Worm (Caenorhabditis elegans) whole organism, dauer: ENCODE data around the gene C16D2.3.

ENCODE experiments used
- unc-62 ChIP-seq: sonication (generic microtip); optimal IDR thresholded peaks from 2 replicates; lab custom pipeline; 2017; ENCODE audit warnings: missing biosample characterization, missing genetic modification reagents, missing genetic modification characterization

C16D2.3 gene

DNA sequence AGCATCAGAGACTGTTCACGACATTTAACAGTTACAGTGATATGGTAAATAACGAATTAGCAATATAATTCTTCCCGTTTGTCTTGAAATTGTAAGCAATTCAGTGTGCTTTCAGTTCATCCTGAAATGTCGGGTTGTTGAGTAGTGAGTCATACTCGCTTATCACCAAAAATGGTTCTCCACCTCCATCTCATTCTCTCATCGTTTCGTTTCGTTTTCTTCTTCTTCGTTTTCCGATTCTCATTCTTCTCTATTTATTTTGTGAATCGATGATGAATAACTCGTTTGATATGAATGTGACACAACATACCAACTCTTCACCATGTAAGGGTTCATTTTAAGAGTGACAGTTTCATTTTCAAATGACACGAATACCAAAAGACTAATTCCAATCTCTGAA lies 21.5 kb upstream of the C16D2.3 start:
- TF ChIP-seq unc-62 (GFP tag; lab: Kevin White, UChicago): no peak

DNA sequence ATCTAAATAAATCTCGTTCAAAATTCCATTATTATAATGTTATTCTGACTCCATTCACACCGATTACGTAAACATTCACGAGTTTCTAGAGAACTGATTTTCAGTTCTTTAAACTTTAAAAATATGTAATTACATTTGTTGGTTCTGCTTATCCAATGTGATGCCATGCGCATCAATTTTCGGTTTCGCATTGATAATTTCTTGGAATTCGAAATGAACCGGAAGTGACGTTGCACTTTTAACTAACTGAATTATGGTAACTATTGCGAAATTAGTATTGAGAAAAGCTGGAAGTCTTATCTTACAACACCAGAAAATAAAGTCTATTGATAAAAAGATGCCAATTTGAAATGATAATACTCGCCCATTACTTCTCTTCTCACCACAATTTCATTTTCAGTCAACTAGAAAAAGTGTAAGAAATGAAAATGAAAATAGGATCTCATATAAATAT lies 20.1 kb upstream of the C16D2.3 start:
- TF ChIP-seq unc-62 (GFP tag; lab: Kevin White, UChicago): no peak

DNA sequence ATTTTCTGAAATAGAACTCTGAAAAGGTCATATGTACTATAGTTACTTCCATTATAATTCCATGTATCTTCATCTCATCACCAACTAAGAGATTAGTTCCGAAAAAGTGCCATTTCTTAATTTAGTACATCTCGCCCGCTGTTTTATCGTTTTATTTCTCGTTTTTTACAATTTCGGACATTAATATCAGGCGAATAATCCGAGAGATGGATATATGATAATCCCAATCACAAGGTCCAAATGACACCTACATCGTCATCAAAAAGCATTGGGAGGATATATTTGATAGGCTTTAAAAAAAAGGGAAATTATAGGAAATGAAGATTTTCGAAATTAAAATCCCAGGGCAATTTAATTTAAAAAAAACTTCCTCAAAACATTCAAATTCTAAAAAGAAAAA lies 17.6 kb upstream of the C16D2.3 start:
- no peak for TF ChIP-seq unc-62 (GFP tag; lab: Kevin White, UChicago)

DNA sequence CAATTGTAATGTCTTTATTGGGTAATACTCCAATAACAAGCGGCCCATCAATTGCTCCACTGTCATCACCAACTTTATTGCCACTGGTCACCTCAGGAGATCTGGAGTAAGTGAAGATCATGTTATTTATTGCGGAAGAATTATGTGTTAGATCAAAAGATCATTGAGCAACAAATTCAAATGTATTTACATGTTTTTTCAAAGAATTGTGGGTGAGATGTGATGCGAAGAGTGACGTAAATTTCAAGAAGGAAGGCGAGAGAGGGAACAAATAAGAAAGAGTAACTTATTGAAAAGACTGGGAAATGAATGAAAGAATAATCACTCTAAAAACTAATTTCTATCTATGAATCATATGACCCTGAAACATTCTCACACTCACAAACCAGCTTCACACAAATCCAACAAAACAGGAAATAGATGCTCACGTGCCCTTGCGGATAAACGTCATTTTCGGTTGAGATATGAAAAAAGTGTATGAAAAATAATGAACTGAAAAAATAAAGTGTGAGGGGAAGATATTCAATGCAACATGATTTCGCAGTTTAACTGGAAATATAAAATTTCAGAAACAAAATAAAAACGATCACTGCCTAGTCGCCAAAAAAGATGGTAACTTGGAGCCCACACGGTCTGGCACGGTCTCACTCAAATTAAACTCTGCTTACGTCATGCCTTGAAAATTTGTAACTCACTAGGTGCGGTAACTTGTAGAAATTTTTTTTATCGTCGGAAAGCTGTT lies 16.9 kb upstream of the C16D2.3 start:
- no peak for TF ChIP-seq unc-62 (GFP tag; lab: Kevin White, UChicago)

DNA sequence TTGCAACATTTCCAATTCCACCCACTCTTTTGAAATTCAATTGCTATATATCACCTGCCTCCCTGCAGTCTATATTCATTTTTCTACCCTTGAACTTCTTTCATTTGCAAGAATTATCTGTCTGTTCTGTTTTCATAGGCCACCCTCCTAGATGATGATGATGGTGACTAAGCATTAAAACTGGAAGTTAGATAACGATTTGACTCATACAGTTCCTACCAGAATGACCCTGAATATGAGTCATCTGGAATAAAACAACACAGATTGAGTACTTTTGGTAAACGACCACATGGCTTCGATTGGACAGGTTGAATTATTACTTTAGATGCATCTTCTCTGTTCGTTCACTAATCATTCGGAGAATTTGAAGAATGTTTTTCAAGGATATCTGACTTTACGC lies 13.6 kb upstream of the C16D2.3 start:
- no peak for TF ChIP-seq unc-62 (GFP tag; lab: Kevin White, UChicago)

DNA sequence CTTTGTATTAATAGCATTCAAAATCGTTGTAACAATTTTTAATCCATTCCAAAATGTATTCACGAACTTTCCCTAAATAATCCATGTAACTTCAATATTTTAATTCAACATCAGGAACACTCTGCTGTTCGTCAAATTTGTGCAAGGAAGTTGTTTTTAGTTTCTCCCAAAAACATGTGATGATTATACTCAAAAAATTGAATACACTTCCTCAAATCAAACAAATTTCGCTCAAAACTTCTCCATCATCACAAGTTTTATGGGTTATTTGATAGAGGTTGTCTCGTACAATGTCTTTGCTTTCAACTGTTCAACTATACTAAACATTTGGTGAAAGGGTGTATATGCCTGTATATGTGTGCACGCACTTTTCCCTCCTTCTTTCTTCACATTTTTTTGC lies 12.9 kb upstream of the C16D2.3 start:
- TF ChIP-seq unc-62 (GFP tag; lab: Kevin White, UChicago): no peak

DNA sequence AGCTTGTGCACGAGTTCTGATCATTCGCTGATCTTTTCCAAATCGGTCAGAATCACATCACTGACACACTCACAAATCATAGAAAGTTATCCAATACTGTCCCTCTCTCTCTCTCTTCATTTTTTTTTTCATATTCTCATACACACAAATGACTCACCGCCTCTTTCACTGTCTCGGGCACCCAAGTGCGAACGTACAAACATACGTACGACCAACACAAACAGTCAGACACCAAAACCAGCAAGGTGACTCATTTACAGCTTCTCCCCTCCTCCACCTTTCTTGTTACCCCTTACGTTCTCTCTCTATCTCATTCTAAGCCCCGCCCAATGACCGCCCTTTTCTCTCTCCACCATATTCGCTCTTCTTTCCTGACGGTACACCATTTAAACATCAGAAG lies 10.9 kb upstream of the C16D2.3 start:
- TF ChIP-seq unc-62 (GFP tag; lab: Kevin White, UChicago): no peak

DNA sequence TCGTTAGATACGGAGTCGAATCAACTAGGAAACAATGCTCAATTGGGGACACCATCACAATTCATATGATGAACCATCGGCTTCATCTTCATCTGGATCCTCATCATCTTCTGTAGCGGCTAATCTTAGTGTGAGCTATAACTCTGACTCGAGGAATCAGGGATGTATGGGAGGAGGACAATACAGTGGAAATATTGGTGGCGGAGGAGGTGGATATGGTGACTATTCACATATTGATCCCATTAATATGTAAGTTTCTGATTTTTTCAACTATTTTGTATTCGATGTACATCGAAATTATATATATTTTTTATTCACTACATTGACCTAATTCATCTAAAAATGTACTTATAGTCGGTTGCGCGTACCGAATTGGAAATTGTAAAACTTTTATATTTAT lies 10.5 kb upstream of the C16D2.3 start:
- no peak for TF ChIP-seq unc-62 (GFP tag; lab: Kevin White, UChicago)

DNA sequence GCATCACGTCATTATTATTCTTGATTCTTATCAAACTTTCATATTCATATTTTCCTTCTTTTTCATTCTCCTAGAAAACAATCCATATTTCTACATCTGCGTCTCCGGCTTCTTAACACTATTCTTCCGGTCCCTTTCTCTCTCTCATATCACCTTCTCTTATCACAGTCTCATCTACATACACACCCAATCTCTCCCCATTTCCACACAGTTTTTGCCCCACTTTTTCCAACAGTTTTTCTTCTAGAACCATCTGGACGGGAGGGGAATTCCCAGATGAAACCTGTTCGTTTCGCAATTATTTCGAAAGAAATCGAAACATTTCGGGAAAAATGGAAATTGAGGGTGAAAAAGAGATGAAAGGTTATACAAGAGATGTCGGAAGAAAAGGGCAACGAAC lies 9.8 kb upstream of the C16D2.3 start:
- no peak for TF ChIP-seq unc-62 (GFP tag; lab: Kevin White, UChicago)

DNA sequence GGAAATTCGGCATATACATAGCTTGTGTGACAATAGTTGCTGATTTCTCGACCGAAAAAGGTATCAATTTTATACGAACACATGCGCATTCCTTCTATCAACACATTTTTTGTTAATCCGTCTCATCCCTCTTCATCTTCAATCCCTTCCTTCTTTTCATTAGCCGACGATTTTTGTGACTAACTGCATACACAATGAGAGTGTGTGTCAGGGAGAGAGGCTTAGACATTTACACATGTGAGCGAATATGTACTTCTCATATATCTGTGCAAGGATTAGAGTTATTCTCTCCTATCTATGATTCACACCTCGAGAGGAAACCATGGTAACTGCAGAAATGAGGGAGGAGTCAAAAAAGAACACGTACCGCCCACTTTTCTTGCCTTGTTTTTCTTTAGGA lies 7.6 kb upstream of the C16D2.3 start:
- no peak for TF ChIP-seq unc-62 (GFP tag; lab: Kevin White, UChicago)

DNA sequence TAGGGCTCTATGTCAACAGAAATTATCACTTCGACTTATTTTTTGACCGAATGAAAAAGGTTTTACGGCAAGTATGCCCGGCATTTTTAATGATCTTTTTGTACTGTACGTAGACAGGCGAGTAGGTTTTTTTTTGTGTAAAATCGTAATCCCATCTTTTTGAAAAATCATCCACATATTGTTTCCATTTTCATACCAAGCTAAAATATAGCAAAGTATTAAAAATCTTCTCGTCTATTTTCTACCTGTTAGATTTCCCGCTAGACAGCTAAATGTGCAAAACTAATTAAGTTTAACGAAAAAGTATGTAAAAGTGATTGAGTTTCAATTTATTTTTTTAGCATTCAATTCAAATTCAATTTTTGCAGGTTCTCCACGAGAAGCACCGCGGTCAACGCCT lies 6.5 kb upstream of the C16D2.3 start, which contains the start of gene C16D2.1:
Gene C16D2.1 (plus strand): TSS at position 301 of the 400 bp plus-strand sequence.
- TF ChIP-seq unc-62 (GFP tag; lab: Kevin White, UChicago): no peak

DNA sequence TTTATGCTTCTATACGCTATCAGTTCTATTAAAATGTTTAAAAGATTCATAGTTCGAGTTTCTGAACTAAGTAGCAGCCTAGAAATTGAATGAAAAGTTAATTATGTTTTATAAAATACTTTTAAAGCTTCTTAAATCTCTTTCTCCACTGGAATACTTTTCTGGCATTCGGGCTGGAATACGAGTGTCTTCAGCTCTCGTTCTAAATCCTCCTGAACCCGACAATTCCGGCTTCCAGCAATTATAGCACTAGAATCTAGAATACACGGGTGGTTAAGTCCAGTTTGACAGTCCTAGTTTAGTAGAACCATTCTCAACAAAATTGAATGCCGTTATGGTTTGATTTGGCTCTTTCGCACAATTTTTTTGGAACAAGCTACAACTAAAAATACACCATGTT lies 5.6 kb upstream of the C16D2.3 start:
- TF ChIP-seq unc-62 (GFP tag; lab: Kevin White, UChicago): no peak

DNA sequence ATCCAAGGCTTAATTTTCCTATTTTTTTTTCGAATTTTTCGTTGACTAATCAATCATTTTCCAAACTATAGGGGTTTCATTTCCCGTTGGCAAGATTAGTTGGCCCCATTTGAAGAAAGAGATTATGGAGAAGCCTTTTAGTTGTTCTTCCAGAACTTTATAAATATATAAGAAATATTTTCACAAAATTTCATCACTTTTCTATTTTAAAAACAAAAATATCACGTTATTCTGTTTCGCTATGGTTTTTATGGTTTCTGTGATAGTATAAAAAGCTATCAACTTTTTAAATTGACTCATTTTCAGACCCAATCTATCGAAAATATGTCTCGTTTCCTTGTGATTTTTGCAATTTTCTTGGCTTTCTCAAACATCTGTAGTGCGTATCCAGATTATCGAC lies 2.0 kb upstream of the C16D2.3 start, which contains the start of gene nlp-78:
Gene nlp-78 (plus strand): TSS at position 301 of the 400 bp plus-strand sequence.
- no peak for TF ChIP-seq unc-62 (GFP tag; lab: Kevin White, UChicago)

DNA sequence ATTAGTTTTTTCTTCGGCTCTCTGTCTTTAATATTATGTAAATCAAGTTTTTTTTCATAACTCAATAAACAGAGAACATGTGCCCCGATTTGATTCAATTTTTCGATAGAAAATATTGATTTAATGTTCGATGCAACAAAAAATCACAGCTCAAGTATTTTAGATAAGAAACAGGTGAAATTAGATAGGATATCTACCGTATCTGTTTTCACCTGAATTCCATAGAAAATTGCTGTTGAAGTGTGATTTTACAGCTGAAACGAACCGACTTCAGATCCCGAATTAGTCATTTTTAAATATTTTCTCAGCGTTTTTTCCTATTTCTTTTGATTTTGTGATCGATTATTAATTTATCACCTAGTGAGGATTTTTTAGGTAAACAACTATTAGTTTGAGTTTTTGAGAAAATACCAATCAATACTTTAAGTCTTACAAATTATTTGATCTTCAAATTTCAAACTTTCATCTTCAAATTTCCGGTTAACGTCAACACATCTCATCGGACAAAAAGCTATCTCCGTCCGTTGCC lies 1.3 kb downstream of the C16D2.3 start, which contains the start of gene Y9C2UA.1:
Gene Y9C2UA.1 (plus strand): TSS at position 479 of the 529 bp plus-strand sequence.
- TF ChIP-seq unc-62 (GFP tag; lab: Kevin White, UChicago): no peak

DNA sequence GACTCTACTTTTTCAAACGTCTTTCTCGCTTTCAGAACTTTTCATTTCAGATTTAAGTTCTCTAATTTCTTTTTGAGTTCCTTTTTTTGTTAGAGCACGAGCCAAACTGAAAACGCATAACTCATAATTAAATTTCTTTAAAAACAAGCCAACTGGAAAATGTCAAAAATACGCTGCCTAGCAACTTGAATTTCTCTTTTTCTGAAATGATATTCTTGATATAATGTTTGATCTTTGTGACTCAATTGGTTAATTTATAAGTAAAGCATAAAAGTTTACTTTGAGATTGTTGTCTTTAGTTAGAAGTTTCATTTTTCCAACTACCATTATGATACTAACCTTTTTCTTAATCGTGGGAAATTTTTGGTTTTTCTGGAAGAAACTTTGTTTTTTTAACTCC lies 3.2 kb downstream of the C16D2.3 start:
- TF ChIP-seq unc-62 (GFP tag; lab: Kevin White, UChicago): no peak

DNA sequence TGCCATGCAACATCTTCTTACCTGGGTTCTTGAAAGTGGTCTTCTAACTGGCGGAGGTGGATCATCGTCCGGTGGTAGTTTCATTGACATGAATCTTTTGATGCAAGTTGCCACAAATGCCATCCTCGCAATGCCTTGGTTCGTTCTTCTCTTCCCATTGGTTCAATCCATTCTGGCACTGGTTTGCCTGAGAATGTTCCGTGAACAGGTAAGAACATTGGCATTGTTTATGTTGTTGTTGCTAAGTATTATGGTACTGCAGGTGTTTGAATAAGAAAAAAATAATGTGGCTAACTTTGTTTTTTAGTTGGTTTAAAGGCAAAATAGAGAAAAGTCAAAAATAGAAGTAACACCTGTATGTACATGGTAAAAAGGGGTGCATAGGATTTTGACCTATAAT lies 5.9 kb downstream of the C16D2.3 start:
- TF ChIP-seq unc-62 (GFP tag; lab: Kevin White, UChicago): no peak

DNA sequence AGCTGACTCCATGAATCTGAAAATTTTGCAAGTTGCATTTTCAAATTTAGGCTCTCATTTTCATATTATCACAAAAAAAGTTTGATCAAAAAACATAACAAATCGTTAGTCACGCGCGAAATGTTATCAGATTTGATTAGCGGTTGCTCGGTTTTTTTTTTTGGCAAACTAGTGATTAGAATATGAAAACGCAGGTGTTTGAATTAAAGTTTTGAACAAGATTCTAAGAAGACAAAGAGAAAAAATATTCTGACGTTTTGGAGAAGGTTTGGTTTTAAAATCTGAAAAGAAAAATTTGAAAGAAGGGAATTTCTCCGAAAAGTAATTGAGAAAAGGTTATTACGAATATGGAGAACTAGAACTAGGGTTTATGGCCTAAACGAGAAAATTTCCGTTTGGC lies 6.5 kb downstream of the C16D2.3 start:
- no peak for TF ChIP-seq unc-62 (GFP tag; lab: Kevin White, UChicago)
